Worm (Caenorhabditis elegans): ENCODE data around the gene clik-2.

- TF ChIP-seq pha-4 (GFP tag; IDR thresholded peaks at IDR 0.05) = no peak
- TF ChIP-seq pha-4 (tag; optimal IDR thresholded peaks at IDR 0.05) = no peak
- TF ChIP-seq lin-13 (GFP tag; optimal IDR thresholded peaks at IDR 0.05) = no peak
- no peak for TF ChIP-seq hif-1 (tag; optimal IDR thresholded peaks at IDR 0.05)
- TF ChIP-seq R02D3.7 (tag; optimal IDR thresholded peaks at IDR 0.05) = no peak
- no peak for TF ChIP-seq lin-39 (tag; optimal IDR thresholded peaks at IDR 0.05)
- no peak for TF ChIP-seq mdl-1 (tag; optimal IDR thresholded peaks at IDR 0.05)
- no peak for TF ChIP-seq ceh-82 (tag; optimal IDR thresholded peaks at IDR 0.05)
- no peak for TF ChIP-seq pqm-1 (tag; optimal IDR thresholded peaks at IDR 0.05)
These were observed 44.6 kb upstream of the clik-2 start for ce11 chrX:7733571-7733970.

Data from whole organism, L4 larva.